Comparison of ENCODE assay signal across 4 worm cellular contexts in genomic region chrII:14609297-14609937, ce11.
A peak's percentile ranks its signal among the peaks of the same experiment; 100 is the strongest.
TF ChIP-seq lines count a peak whose summit lies in the region.

No protein-coding gene starts in this region.

TF ChIP-seq in whole organism, L2 larva, 48 proteins besides CTCF, POLR2A, EP300 and RAD21:
- TF ChIP-seq mab-5 (tag; optimal IDR thresholded peaks at IDR 0.05; lab: Kevin White, UChicago) (no peak), ama-1 (optimal IDR thresholded peaks at IDR 0.05; lab: Kevin White, UChicago) (peak; percentile 1)

TF ChIP-seq in whole organism, L3 larva, 47 proteins besides CTCF, POLR2A, EP300 and RAD21:
- TF ChIP-seq ama-1 (optimal IDR thresholded peaks at IDR 0.05; lab: Kevin White, UChicago) (peak; percentile 81), eor-1 (tag; optimal IDR thresholded peaks at IDR 0.05; lab: Kevin White, UChicago) (no peak), mdl-1 (tag; optimal IDR thresholded peaks at IDR 0.05; lab: Kevin White, UChicago) (no peak)

TF ChIP-seq in whole organism, L4 larva, 104 proteins besides CTCF, POLR2A, EP300 and RAD21:
- TF ChIP-seq aha-1 (tag; lab: Kevin White, UChicago) (peak; percentile 96), ama-1 (optimal IDR thresholded peaks at IDR 0.05; lab: Kevin White, UChicago) (peak; percentile 66), ceh-20 (GFP tag; IDR thresholded peaks at IDR 0.05; lab: Robert Waterston, UW) (no peak), T26A8.4 (GFP tag; IDR thresholded peaks at IDR 0.05; lab: Robert Waterston, UW) (0 out of 2 replicates have a peak, but pooled peaks have one; percentile 18), nhr-76 (tag; optimal IDR thresholded peaks at IDR 0.05; lab: Kevin White, UChicago) (no peak), mes-2 (tag; optimal IDR thresholded peaks at IDR 0.05; lab: Kevin White, UChicago; ENCODE audit: poor library complexity, severe bottlenecking) (no peak), F26F4.8 (GFP tag; conservative IDR thresholded peaks at IDR 0.05; lab: Robert Waterston, UW) (no peak), duxl-1 (tag; optimal IDR thresholded peaks at IDR 0.05; lab: Kevin White, UChicago; ENCODE audit: poor library complexity) (no peak), zag-1 (tag; optimal IDR thresholded peaks at IDR 0.05; lab: Kevin White, UChicago) (no peak), hlh-30 (tag; optimal IDR thresholded peaks at IDR 0.05; lab: Kevin White, UChicago; ENCODE audit: insufficient read depth) (no peak), mdt-29 (GFP tag; IDR thresholded peaks at IDR 0.05; lab: Robert Waterston, UW) (no peak), madf-5 (GFP tag; IDR thresholded peaks at IDR 0.05; lab: Robert Waterston, UW) (0 out of 4 replicates have a peak, but pooled peaks of 1 of the 2 experiments have one; percentile 54), attf-4 (tag; optimal IDR thresholded peaks at IDR 0.05; lab: Kevin White, UChicago) (no peak), fkh-10 (GFP tag; optimal IDR thresholded peaks at IDR 0.05; lab: Kevin White, UChicago) (no peak), Y105C5A.15 (GFP tag; IDR thresholded peaks at IDR 0.05; lab: Robert Waterston, UW) (no peak), dmd-8 (GFP tag; IDR thresholded peaks at IDR 0.05; lab: Robert Waterston, UW) (0 out of 2 replicates have a peak, but pooled peaks have one; percentile 35), mxl-3 (GFP tag; optimal IDR thresholded peaks at IDR 0.05; lab: Kevin White, UChicago) (no peak), D1046.2 (GFP tag; IDR thresholded peaks at IDR 0.05; lab: Robert Waterston, UW) (no peak), unc-39 (tag; optimal IDR thresholded peaks at IDR 0.05; lab: Kevin White, UChicago) (no peak), nhr-10 (tag; optimal IDR thresholded peaks at IDR 0.05; lab: Kevin White, UChicago) (no peak), zip-11 (GFP tag; IDR thresholded peaks at IDR 0.05; lab: Robert Waterston, UW) (no peak), snpc-1.2 (GFP tag; IDR thresholded peaks at IDR 0.05; lab: Robert Waterston, UW) (no peak), mep-1 (tag; optimal IDR thresholded peaks at IDR 0.05; lab: Kevin White, UChicago) (no peak), pqm-1 (tag; optimal IDR thresholded peaks at IDR 0.05; lab: Kevin White, UChicago) (no peak)

TF ChIP-seq in whole organism, young adult, 124 proteins besides CTCF, POLR2A, EP300 and RAD21:
- TF ChIP-seq F52B5.7 (tag; optimal IDR thresholded peaks at IDR 0.05; lab: Kevin White, UChicago) (peak; percentile 1), ztf-6 (GFP tag; IDR thresholded peaks at IDR 0.05; lab: Robert Waterston, UW) (no peak), K12H6.12 (tag; optimal IDR thresholded peaks at IDR 0.05; lab: Kevin White, UChicago) (no peak)
TF ChIP-seq in whole organism, young adult: peak in this region for 1.
